Worm (Caenorhabditis elegans) whole organism, late embryonic: ENCODE results near the gene snt-1.
A peak's percentile ranks its signal among the peaks of the same experiment; 100 is the strongest.

Experiments used
- K02D7.2 ChIP-seq: sonication (generic microtip); optimal IDR thresholded peaks from 2 replicates; lab custom pipeline; 2017; ENCODE audit warnings: mild to moderate bottlenecking, missing genetic modification characterization, missing compliant biosample characterization
- ahr-1 ChIP-seq: sonication (generic microtip); optimal IDR thresholded peaks from 2 replicates; lab custom pipeline; 2016; ENCODE audit warnings: missing genetic modification characterization, missing compliant biosample characterization
- ama-1 ChIP-seq: fragments of 150-350 bp; optimal IDR thresholded peaks from 2 replicates; lab custom pipeline; 2014
- ceh-14 ChIP-seq: sonication (generic microtip); optimal IDR thresholded peaks from 2 replicates; lab custom pipeline; 2016; ENCODE audit warnings: missing genotype, missing genetic modification characterization, missing compliant biosample characterization
- ceh-18 ChIP-seq: sonication (generic microtip); optimal IDR thresholded peaks from 2 replicates; lab custom pipeline; 2016; ENCODE audit warnings: missing genetic modification characterization, missing compliant biosample characterization
- ceh-31 ChIP-seq: sonication (generic microtip); optimal IDR thresholded peaks from 2 replicates; lab custom pipeline; 2016; ENCODE audit warnings: missing genetic modification characterization, missing compliant biosample characterization
- ceh-48 ChIP-seq: sonication (generic microtip); optimal IDR thresholded peaks from 2 replicates; lab custom pipeline; 2016; ENCODE audit warnings: missing genetic modification characterization, inconsistent platforms, missing compliant biosample characterization
- ceh-6 ChIP-seq: fragments of 200-800 bp; sonication (Bioruptor generic); optimal IDR thresholded peaks from 2 replicates; lab custom pipeline; 2018; ENCODE audit warnings: mild to moderate bottlenecking, missing genetic modification characterization, missing compliant biosample characterization
- elt-4 ChIP-seq: sonication (generic microtip); optimal IDR thresholded peaks from 2 replicates; lab custom pipeline; 2016; ENCODE audit warnings: missing genetic modification characterization, missing compliant biosample characterization
- eyg-1 ChIP-seq: sonication (generic microtip); optimal IDR thresholded peaks from 2 replicates; lab custom pipeline; 2016; ENCODE audit warnings: missing genotype, missing genetic modification characterization, missing compliant biosample characterization
- fkh-6 ChIP-seq: sonication (generic microtip); optimal IDR thresholded peaks from 2 replicates; lab custom pipeline; 2016; ENCODE audit warnings: missing genetic modification characterization, missing compliant biosample characterization
- hlh-13 ChIP-seq: fragments of 200-800 bp; sonication (Bioruptor generic); optimal IDR thresholded peaks from 2 replicates; lab custom pipeline; 2018; ENCODE audit warnings: mild to moderate bottlenecking, missing genetic modification characterization, missing compliant biosample characterization
- hlh-6 ChIP-seq: sonication (generic microtip); optimal IDR thresholded peaks from 2 replicates; lab custom pipeline; 2016; ENCODE audit warnings: missing genotype, missing genetic modification characterization, missing compliant biosample characterization
- nfya-1 ChIP-seq: sonication (generic microtip); optimal IDR thresholded peaks from 2 replicates; lab custom pipeline; 2017; ENCODE audit warnings: missing genetic modification characterization, mild to moderate bottlenecking, missing compliant biosample characterization, antibody characterized with exemption, moderate library complexity
- odd-2 ChIP-seq: sonication (generic microtip); optimal IDR thresholded peaks from 2 replicates; lab custom pipeline; 2017; ENCODE audit warnings: antibody characterized with exemption, mild to moderate bottlenecking, missing genetic modification characterization, missing compliant biosample characterization
- pat-9 ChIP-seq: fragments of 200-800 bp; sonication (Bioruptor generic); optimal IDR thresholded peaks from 2 replicates; lab custom pipeline; 2018; ENCODE audit warnings: mild to moderate bottlenecking, missing genetic modification characterization, moderate library complexity, missing compliant biosample characterization
- pha-2 ChIP-seq: sonication (generic microtip); optimal IDR thresholded peaks from 2 replicates; lab custom pipeline; 2017; ENCODE audit warnings: mild to moderate bottlenecking, missing genetic modification characterization, missing compliant biosample characterization
- pha-4 ChIP-seq: fragments of 150-350 bp; optimal IDR thresholded peaks from 2 replicates; lab custom pipeline; 2018; ENCODE audit warnings: missing biosample characterization, missing genetic modification reagents, missing genetic modification characterization
- pros-1 ChIP-seq: fragments of 150-350 bp; optimal IDR thresholded peaks from 2 replicates; lab custom pipeline; 2014; ENCODE audit warnings: missing biosample characterization, missing genetic modification reagents, missing genetic modification characterization
- ref-2 ChIP-seq: sonication (generic microtip); optimal IDR thresholded peaks from 2 replicates; lab custom pipeline; 2016; ENCODE audit warnings: missing genetic modification characterization, missing compliant biosample characterization
- rnt-1 ChIP-seq: sonication (generic microtip); optimal IDR thresholded peaks from 2 replicates; lab custom pipeline; 2016; ENCODE audit warnings: missing genetic modification characterization, missing compliant biosample characterization
- sdc-2 ChIP-seq: sonication (generic microtip); optimal IDR thresholded peaks from 2 replicates; lab custom pipeline; 2016; ENCODE audit warnings: missing genotype, missing genetic modification characterization, missing compliant biosample characterization
- sox-2 ChIP-seq: fragments of 200-800 bp; sonication (Bioruptor generic); IDR thresholded peaks from 2 replicates; pipeline ENCODE4 v1.3.6; 2022; ENCODE audit warnings: missing genetic modification reagents, missing genetic modification characterization, missing compliant biosample characterization
- tbx-2 ChIP-seq: sonication (generic microtip); optimal IDR thresholded peaks from 2 replicates; lab custom pipeline; 2016; ENCODE audit warnings: missing genetic modification characterization, missing compliant biosample characterization
- tbx-7 ChIP-seq: sonication (generic microtip); optimal IDR thresholded peaks from 2 replicates; lab custom pipeline; 2016; ENCODE audit warnings: missing genotype, missing genetic modification characterization, missing compliant biosample characterization
- unc-42 ChIP-seq: sonication (generic microtip); optimal IDR thresholded peaks from 2 replicates; lab custom pipeline; 2016; ENCODE audit warnings: missing genotype, missing genetic modification characterization, missing compliant biosample characterization
- unc-55 ChIP-seq: sonication (generic microtip); optimal IDR thresholded peaks from 2 replicates; lab custom pipeline; 2017; ENCODE audit warnings: missing biosample characterization, missing genetic modification reagents, missing genetic modification characterization

snt-1 gene

DNA sequence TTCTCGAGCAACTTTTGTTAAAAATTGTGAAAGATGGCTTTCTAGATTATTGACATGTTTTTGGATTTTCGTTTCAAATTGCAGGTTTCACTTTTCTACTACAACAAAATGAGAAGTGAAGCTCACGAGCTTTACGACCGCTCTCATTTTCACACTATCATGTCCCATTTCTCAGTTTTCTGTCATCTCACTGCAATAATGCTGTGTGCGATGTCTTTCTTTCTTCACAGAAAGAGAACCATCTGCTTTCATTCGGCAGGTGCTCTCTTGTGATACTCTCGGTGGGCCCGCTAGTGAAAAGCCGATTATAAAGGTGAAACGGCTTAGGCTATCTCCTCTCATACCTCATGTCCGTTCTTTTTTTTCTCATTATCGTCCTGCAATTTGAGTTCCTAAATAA lies 32.4 kb downstream of the snt-1 start:
- TF ChIP-seq nfya-1 (tag; lab: Kevin White, UChicago) (peak; percentile 3), K02D7.2 (tag; lab: Kevin White, UChicago) (no peak)

DNA sequence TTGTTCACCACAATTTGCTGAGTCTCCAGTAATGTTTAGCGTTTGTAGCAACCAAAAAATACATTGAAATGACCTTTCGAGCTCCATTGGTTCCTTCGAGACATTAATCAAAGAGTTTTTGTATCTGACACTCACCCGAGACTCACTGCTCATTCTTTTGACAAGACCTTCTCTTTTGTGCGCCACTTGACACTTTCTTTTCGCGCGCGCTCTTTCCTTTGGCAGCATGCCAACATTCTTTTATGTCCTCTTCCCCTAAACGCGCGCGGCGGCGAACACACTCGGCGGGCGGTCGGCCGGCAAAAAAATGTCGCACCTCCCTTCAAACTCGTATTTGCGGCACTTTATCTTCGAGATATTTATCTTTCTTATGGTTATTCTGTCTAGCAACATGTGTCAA lies 32.9 kb downstream of the snt-1 start:
- peak; percentile 17 for TF ChIP-seq ref-2 (tag; lab: Kevin White, UChicago)
- TF ChIP-seq sox-2 (GFP tag; lab: Robert Waterston, UW), result peak; percentile 27; the same call in 1 of the 2 replicates
- no peak for TF ChIP-seq ceh-14 (tag; lab: Kevin White, UChicago)
- TF ChIP-seq fkh-6 (tag; lab: Kevin White, UChicago), result no peak
- peak; percentile 30 for TF ChIP-seq tbx-2 (tag; lab: Kevin White, UChicago)
- TF ChIP-seq, all 69 proteins: peak for 3

- no peak for TF ChIP-seq elt-4 (tag; lab: Kevin White, UChicago)
- TF ChIP-seq pha-2 (tag; lab: Kevin White, UChicago), result no peak
- peak; percentile 43 for TF ChIP-seq pros-1
- peak; percentile 31; the same call in 1 of the 2 replicates for TF ChIP-seq sox-2 (GFP tag; lab: Robert Waterston, UW)
- TF ChIP-seq fkh-6 (tag; lab: Kevin White, UChicago), result no peak
- TF ChIP-seq unc-42 (tag; lab: Kevin White, UChicago), result peak; percentile 84
- no peak for TF ChIP-seq rnt-1
- peak; percentile 45 for TF ChIP-seq ceh-48 (tag; lab: Kevin White, UChicago)
- TF ChIP-seq ceh-14 (tag; lab: Kevin White, UChicago), result no peak
These were observed 33.7 kb downstream of the snt-1 start for ce11 chrII:6844227-6845005.

DNA sequence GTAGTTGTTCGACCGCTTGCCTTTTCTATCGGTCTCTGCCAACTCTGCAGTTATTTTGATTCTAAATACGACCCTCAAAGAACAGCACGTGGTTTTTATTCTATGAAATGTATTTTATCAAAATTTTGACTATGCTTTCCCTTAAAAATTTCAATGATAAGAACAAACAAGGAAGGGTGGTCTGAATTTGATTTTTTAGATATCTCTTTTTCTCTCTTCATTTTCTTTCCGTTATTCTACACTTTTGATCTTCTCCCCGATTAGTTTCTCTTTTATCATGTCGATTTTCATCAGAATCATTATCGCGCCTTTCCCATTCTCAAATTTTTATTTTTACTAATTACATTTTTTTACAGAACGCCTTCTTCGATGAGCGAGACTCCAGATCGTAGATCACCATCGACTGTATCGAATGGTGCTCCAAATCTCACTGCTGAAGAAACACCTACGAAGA lies 34.3 kb downstream of the snt-1 start:
- no peak for TF ChIP-seq ceh-14 (tag; lab: Kevin White, UChicago)
- TF ChIP-seq ceh-6 (GFP tag; lab: Kevin White, UChicago), result no peak
- TF ChIP-seq ama-1, result no peak
- TF ChIP-seq ceh-18 (tag; lab: Kevin White, UChicago), result no peak
- TF ChIP-seq pat-9 (tag; lab: Kevin White, UChicago), result no peak
- TF ChIP-seq nfya-1 (tag; lab: Kevin White, UChicago), result no peak
- TF ChIP-seq ceh-31 (tag; lab: Kevin White, UChicago), result no peak
- TF ChIP-seq pha-4 (tag; lab: Kevin White, UChicago), result no peak
- TF ChIP-seq tbx-7, result no peak
- no peak for TF ChIP-seq ahr-1
- TF ChIP-seq, all 69 proteins: peak for 0

DNA sequence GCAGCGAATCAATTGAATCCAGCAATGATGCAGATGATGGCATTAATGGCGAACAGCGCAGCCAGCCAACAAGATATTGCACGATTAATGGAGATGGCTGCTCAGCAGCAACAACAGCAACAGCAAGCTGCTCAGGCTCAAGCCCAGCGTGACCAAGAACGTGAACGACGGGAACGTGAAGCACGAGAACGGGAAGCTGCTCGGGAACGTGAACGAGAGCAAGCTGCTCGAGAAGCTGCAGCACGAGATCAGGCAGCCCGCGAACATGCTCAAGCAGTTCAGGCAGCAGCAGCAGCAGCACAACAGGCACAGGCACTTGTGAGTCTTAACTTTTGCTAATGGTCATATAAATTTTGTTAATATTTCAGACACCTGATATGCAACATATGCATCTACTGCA lies 36.0 kb downstream of the snt-1 start:
- TF ChIP-seq eyg-1 (tag; lab: Kevin White, UChicago), result no peak
- TF ChIP-seq unc-42 (tag; lab: Kevin White, UChicago), result peak; percentile 5
- TF ChIP-seq ref-2 (tag; lab: Kevin White, UChicago), result peak; percentile 15
- TF ChIP-seq tbx-2 (tag; lab: Kevin White, UChicago), result peak; percentile 29
- peak; percentile 50 for TF ChIP-seq ceh-6 (GFP tag; lab: Kevin White, UChicago)
- no peak for TF ChIP-seq sdc-2 (tag; lab: Kevin White, UChicago)

DNA sequence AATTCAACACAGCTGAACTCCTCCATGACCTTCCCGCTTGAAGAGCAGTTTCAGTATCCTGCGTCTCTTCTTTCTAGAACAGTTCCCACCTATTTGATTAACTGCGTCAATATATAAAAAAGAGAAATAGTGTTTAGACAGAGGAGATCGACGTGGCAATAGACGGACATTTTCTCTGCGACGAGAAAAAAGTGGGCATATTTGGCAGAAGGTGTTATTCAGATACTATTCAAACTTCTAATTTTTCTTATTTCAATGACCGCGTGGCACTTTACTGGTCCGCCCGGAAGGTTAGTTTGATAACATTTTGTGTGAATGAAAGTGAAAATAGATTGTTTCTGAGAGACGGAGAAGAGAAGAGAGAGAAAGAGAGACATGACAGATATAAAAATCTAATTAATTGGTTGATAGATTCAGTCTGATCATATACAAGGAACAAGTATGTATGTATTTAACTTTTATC lies 37.2 kb downstream of the snt-1 start, which contains the start of gene tbc-6:
TSS of gene tbc-6 (plus strand) at position 208 of the 463 bp plus-strand sequence.
- TF ChIP-seq hlh-6 (tag; lab: Kevin White, UChicago) (no peak), odd-2 (tag; lab: Kevin White, UChicago) (peak; percentile 5), unc-42 (tag; lab: Kevin White, UChicago) (peak; percentile 40), unc-55 (GFP tag; lab: Kevin White, UChicago) (peak; percentile 8), hlh-13 (GFP tag; lab: Kevin White, UChicago) (no peak), nfya-1 (tag; lab: Kevin White, UChicago) (peak; percentile 2), ama-1 (peak; percentile 78)
